Fruit fly (Drosophila melanogaster) whole organism, embryonic: ENCODE data around the gene ssp3.

Experiments used
- Atf3 ChIP-seq: fragments of 200-800 bp; sonication (Bioruptor generic); optimal IDR thresholded peaks from 3 replicates; lab custom pipeline; 2016; ENCODE audit warnings: missing biosample characterization, missing genetic modification characterization
- Bgb ChIP-seq: fragments of 200-800 bp; sonication (Bioruptor generic); IDR thresholded peaks from 2 replicates; pipeline ENCODE4 v1.3.6; 2022; ENCODE audit warnings: missing biosample characterization, missing genetic modification characterization; ENCODE audit not compliant: partially characterized antibody
- CG10147 ChIP-seq: fragments of 200-800 bp; sonication (Bioruptor generic); optimal IDR thresholded peaks from 2 replicates; lab custom pipeline; 2019; ENCODE audit warnings: missing biosample characterization, mild to moderate bottlenecking, missing genetic modification characterization, moderate library complexity
- CG10274 ChIP-seq: fragments of 200-800 bp; sonication (Bioruptor generic); optimal IDR thresholded peaks from 3 replicates; lab custom pipeline; 2017; ENCODE audit warnings: missing biosample characterization, mild to moderate bottlenecking, missing genetic modification characterization
- CG10654 ChIP-seq: fragments of 200-800 bp; sonication (Bioruptor generic); optimal IDR thresholded peaks from 2 replicates; lab custom pipeline; 2016; ENCODE audit warnings: missing biosample characterization, missing genetic modification characterization
- CG13296 ChIP-seq: fragments of 200-800 bp; sonication (Bioruptor generic); optimal IDR thresholded peaks from 3 replicates; lab custom pipeline; 2018; ENCODE audit warnings: missing biosample characterization, mild to moderate bottlenecking, missing genetic modification characterization
- CG14965 ChIP-seq: fragments of 200-800 bp; sonication (Bioruptor generic); optimal IDR thresholded peaks from 2 replicates; lab custom pipeline; 2016; ENCODE audit warnings: missing biosample characterization, missing genetic modification characterization, borderline replicate concordance
- CG15073 ChIP-seq: fragments of 200-800 bp; sonication (Bioruptor generic); optimal IDR thresholded peaks from 2 replicates; lab custom pipeline; 2016; ENCODE audit warnings: missing biosample characterization, missing genetic modification characterization
- CG1529 ChIP-seq: fragments of 200-800 bp; sonication (Bioruptor generic); optimal IDR thresholded peaks from 3 replicates; lab custom pipeline; 2018; ENCODE audit warnings: missing biosample characterization, missing genetic modification characterization
- CG16863 ChIP-seq: fragments of 200-800 bp; sonication (Bioruptor generic); optimal IDR thresholded peaks from 3 replicates; lab custom pipeline; 2016; ENCODE audit warnings: missing biosample characterization, missing genetic modification characterization
- CG17186 ChIP-seq: fragments of 200-800 bp; sonication (Bioruptor generic); optimal IDR thresholded peaks from 3 replicates; lab custom pipeline; 2017; ENCODE audit warnings: missing biosample characterization, missing genetic modification reagents, missing genetic modification characterization
- CG2199 ChIP-seq: fragments of 200-800 bp; sonication (Bioruptor generic); IDR thresholded peaks from 3 replicates; pipeline ENCODE4 v1.3.6; 2022; ENCODE audit warnings: missing biosample characterization, missing genetic modification characterization
- CG30020 ChIP-seq: fragments of 200-800 bp; optimal IDR thresholded peaks from 2 replicates; lab custom pipeline; 2019; ENCODE audit warnings: missing biosample characterization, mild to moderate bottlenecking, missing genetic modification characterization, moderate library complexity
- CG4854 ChIP-seq: fragments of 200-800 bp; sonication (Bioruptor generic); optimal IDR thresholded peaks from 2 replicates; lab custom pipeline; 2016; ENCODE audit warnings: missing biosample characterization, missing genetic modification characterization, inconsistent platforms
- CG6683 ChIP-seq: fragments of 200-800 bp; sonication (Bioruptor generic); optimal IDR thresholded peaks from 2 replicates; lab custom pipeline; 2017; ENCODE audit warnings: missing biosample characterization, mild to moderate bottlenecking, missing genetic modification characterization, missing genetic modification reagents
- CG6791 ChIP-seq: fragments of 200-800 bp; sonication (Bioruptor generic); IDR thresholded peaks from 3 replicates; pipeline ENCODE4 v1.3.6; 2022; ENCODE audit warnings: missing biosample characterization, missing genetic modification characterization; ENCODE audit not compliant: partially characterized antibody
- CG7271 ChIP-seq: fragments of 200-800 bp; sonication (Bioruptor generic); optimal IDR thresholded peaks from 2 replicates; lab custom pipeline; 2018; ENCODE audit warnings: missing biosample characterization, mild to moderate bottlenecking, missing genetic modification characterization, moderate library complexity
- CG7357 ChIP-seq: fragments of 200-800 bp; sonication (Bioruptor generic); IDR thresholded peaks from 3 replicates; pipeline ENCODE4 v1.3.6; 2022; ENCODE audit warnings: missing biosample characterization, missing genetic modification characterization
- CG7963 ChIP-seq: fragments of 200-800 bp; sonication (Bioruptor generic); IDR thresholded peaks from 3 replicates; pipeline ENCODE4 v1.3.6; 2022; ENCODE audit warnings: missing biosample characterization, missing genetic modification characterization; ENCODE audit not compliant: partially characterized antibody
- E2f2 ChIP-seq: fragments of 200-800 bp; sonication (Bioruptor generic); IDR thresholded peaks from 2 replicates; pipeline ENCODE4 v1.3.6; 2022; ENCODE audit warnings: missing biosample characterization, missing genetic modification characterization
- Elba2 ChIP-seq: fragments of 200-800 bp; sonication (Bioruptor generic); optimal IDR thresholded peaks from 3 replicates; lab custom pipeline; 2016; ENCODE audit warnings: missing biosample characterization, missing genetic modification characterization
- Hr3 ChIP-seq: fragments of 200-800 bp; sonication (Bioruptor generic); optimal IDR thresholded peaks from 3 replicates; lab custom pipeline; 2016; ENCODE audit warnings: missing biosample characterization, missing genetic modification characterization
- Max ChIP-seq: fragments of 200-800 bp; sonication (Bioruptor generic); optimal IDR thresholded peaks from 2 replicates; lab custom pipeline; 2016; ENCODE audit warnings: missing biosample characterization, mild to moderate bottlenecking, missing genetic modification characterization
- Opbp ChIP-seq: fragments of 200-800 bp; sonication (Bioruptor generic); IDR thresholded peaks from 3 replicates; pipeline ENCODE4 v1.3.6; 2022; ENCODE audit warnings: missing biosample characterization, missing genetic modification characterization; ENCODE audit not compliant: partially characterized antibody
- Sin3A ChIP-seq: fragments of >200 bp; optimal IDR thresholded peaks from 2 replicates; lab custom pipeline; 2018
- Trl ChIP-seq, 3 experiments: fragments of >200 bp in 2 of 3; fragments of 200-800 bp in 1 of 3; sonication (Bioruptor generic) in 1 of 3; optimal IDR thresholded peaks; 2 replicates in 1 of 3; 3 replicates in 2 of 3; lab custom pipeline; 2016 to 2017; ENCODE audit warnings: missing biosample characterization in 1 of 3, missing genetic modification characterization in 1 of 3
- ac ChIP-seq: fragments of 200-800 bp; sonication (Bioruptor generic); optimal IDR thresholded peaks from 3 replicates; lab custom pipeline; 2017; ENCODE audit warnings: missing biosample characterization, mild to moderate bottlenecking, missing genetic modification characterization
- ash1 ChIP-seq: fragments of 200-800 bp; sonication (Bioruptor generic); optimal IDR thresholded peaks from 2 replicates; lab custom pipeline; 2018; ENCODE audit warnings: missing biosample characterization, mild to moderate bottlenecking, missing genetic modification characterization
- cato ChIP-seq: fragments of 200-800 bp; sonication (Bioruptor generic); optimal IDR thresholded peaks from 2 replicates; lab custom pipeline; 2016; ENCODE audit warnings: missing biosample characterization, missing genetic modification characterization, borderline replicate concordance
- cwo ChIP-seq: fragments of 200-800 bp; sonication (Bioruptor generic); optimal IDR thresholded peaks from 3 replicates; lab custom pipeline; 2017; ENCODE audit warnings: missing biosample characterization, missing genetic modification characterization, mild to moderate bottlenecking, moderate library complexity, missing genetic modification reagents
- da ChIP-seq: fragments of 200-800 bp; sonication (Bioruptor generic); optimal IDR thresholded peaks from 2 replicates; lab custom pipeline; 2016; ENCODE audit warnings: missing biosample characterization, missing genetic modification characterization
- dysf ChIP-seq: fragments of 200-800 bp; sonication (Bioruptor generic); IDR thresholded peaks from 3 replicates; pipeline ENCODE4 v1.3.6; 2022; ENCODE audit warnings: missing biosample characterization, missing genetic modification characterization
- eyg ChIP-seq: fragments of 200-800 bp; sonication (Bioruptor generic); optimal IDR thresholded peaks from 3 replicates; lab custom pipeline; 2016; ENCODE audit warnings: missing biosample characterization, missing genetic modification characterization
- gt ChIP-seq: fragments of 200-800 bp; sonication (Bioruptor generic); IDR thresholded peaks from 2 replicates; pipeline ENCODE4 v1.3.6; 2022; ENCODE audit warnings: missing biosample characterization, missing genetic modification characterization
- hb ChIP-seq: fragments of 200-800 bp; sonication (Bioruptor generic); IDR thresholded peaks from 3 replicates; pipeline ENCODE4 v1.3.6; 2022; ENCODE audit warnings: missing biosample characterization, missing genetic modification characterization; ENCODE audit not compliant: partially characterized antibody
- jing ChIP-seq: fragments of 200-800 bp; sonication (Bioruptor generic); optimal IDR thresholded peaks from 2 replicates; lab custom pipeline; 2018; ENCODE audit warnings: missing biosample characterization, mild to moderate bottlenecking, missing genetic modification characterization
- klu ChIP-seq: fragments of 200-800 bp; sonication (Bioruptor generic); IDR thresholded peaks from 2 replicates; pipeline ENCODE4 v1.3.6; 2022; ENCODE audit warnings: missing biosample characterization, missing genetic modification characterization
- kni ChIP-seq: fragments of 200-800 bp; sonication (Bioruptor generic); optimal IDR thresholded peaks from 3 replicates; lab custom pipeline; 2017; ENCODE audit warnings: mild to moderate bottlenecking, missing biosample characterization, missing genetic modification reagents, missing genetic modification characterization
- lilli ChIP-seq: fragments of 200-800 bp; sonication (Bioruptor generic); optimal IDR thresholded peaks from 3 replicates; lab custom pipeline; 2016; ENCODE audit warnings: missing biosample characterization, missing genetic modification characterization
- nom ChIP-seq: fragments of 200-800 bp; sonication (Bioruptor generic); optimal IDR thresholded peaks from 2 replicates; lab custom pipeline; 2017; ENCODE audit warnings: missing biosample characterization, missing genetic modification characterization, mild to moderate bottlenecking, moderate library complexity, missing genetic modification reagents
- phol ChIP-seq: fragments of 200-800 bp; sonication (Bioruptor generic); optimal IDR thresholded peaks from 3 replicates; lab custom pipeline; 2018; ENCODE audit warnings: missing biosample characterization, mild to moderate bottlenecking, missing genetic modification characterization, moderate library complexity
- ro ChIP-seq: fragments of 200-800 bp; sonication (Bioruptor generic); IDR thresholded peaks from 2 replicates; pipeline ENCODE4 v1.3.6; 2022; ENCODE audit warnings: missing biosample characterization, missing genetic modification characterization
- run ChIP-seq: fragments of 200-800 bp; sonication (Bioruptor generic); optimal IDR thresholded peaks from 3 replicates; lab custom pipeline; 2018; ENCODE audit warnings: missing biosample characterization, mild to moderate bottlenecking, missing genetic modification characterization
- sens-2 ChIP-seq: fragments of 200-800 bp; sonication (Bioruptor generic); IDR thresholded peaks from 2 replicates; pipeline ENCODE4 v1.3.6; 2022; ENCODE audit warnings: missing biosample characterization, missing genetic modification characterization
- sob ChIP-seq: fragments of 200-800 bp; sonication (Bioruptor generic); IDR thresholded peaks from 2 replicates; pipeline ENCODE4 v1.3.6; 2022; ENCODE audit warnings: missing biosample characterization, missing genetic modification characterization
- tap ChIP-seq: fragments of 200-800 bp; optimal IDR thresholded peaks from 3 replicates; lab custom pipeline; 2019; ENCODE audit warnings: missing biosample characterization, mild to moderate bottlenecking, missing genetic modification characterization, moderate library complexity
- usp ChIP-seq: fragments of >200 bp; optimal IDR thresholded peaks from 2 replicates; lab custom pipeline; 2017; ENCODE audit warnings: missing biosample characterization, missing genetic modification characterization
- vfl ChIP-seq: fragments of 200-800 bp; sonication (Bioruptor generic); optimal IDR thresholded peaks from 2 replicates; lab custom pipeline; 2016; ENCODE audit warnings: missing biosample characterization, missing genetic modification characterization
- zfh2 ChIP-seq: fragments of 200-800 bp; sonication (Bioruptor generic); optimal IDR thresholded peaks from 2 replicates; lab custom pipeline; 2016; ENCODE audit warnings: missing biosample characterization, missing genetic modification characterization

ssp3 gene

DNA sequence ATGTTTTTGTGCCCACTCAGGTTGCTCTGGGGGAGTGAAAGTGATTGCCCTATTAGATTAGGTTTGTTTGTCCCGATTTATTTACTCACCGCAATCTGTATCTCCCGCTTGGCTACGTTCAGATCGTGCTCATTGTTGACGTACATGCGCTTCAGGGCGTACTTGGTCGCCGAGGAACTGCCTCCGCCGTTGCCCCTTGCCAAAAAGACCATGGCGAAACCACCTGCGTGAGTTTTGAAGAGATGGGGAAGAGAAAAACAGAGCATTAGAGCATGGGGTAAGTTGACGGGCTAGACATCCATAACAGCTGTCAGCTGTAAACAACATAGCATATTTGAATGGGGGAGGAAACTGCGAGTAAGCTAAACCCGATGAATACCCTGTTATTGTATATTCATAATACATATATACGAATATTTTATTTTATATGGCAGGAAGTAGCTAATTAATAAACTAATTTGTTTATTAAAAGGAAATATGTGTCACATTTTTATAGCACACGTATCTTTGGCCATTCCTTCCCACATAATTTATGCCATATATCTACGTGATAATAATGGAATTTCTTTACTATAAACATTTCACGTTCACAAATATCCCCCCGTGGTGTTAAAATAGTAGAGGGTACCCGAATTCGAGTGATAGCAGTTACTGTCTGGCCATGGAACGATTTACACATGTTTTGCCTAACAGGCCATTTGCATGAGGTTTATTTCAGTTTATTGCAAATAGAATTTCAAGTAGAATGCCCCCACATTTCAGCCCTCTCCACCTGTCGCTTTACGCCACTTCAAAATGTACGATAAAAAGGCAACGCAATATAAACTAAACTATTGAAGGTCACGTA lies 21.8 kb upstream of the ssp3 start (continued):
- TF ChIP-seq CG10147 (peak; percentile 63), hb (GFP tag; lab: Robert Waterston, UW) (no peak), Bgb (GFP tag; lab: Robert Waterston, UW) (no peak), Hr3 (GFP tag; lab: Kevin White, UChicago) (no peak), CG7963 (GFP tag; lab: Robert Waterston, UW) (no peak), CG7271 (no peak), eyg (GFP tag; lab: Kevin White, UChicago) (no peak), CG10654 (GFP tag; lab: Kevin White, UChicago) (no peak), E2f2 (GFP tag; lab: Robert Waterston, UW) (no peak), sens-2 (GFP tag; lab: Robert Waterston, UW) (no peak), ro (GFP tag; lab: Robert Waterston, UW) (no peak), CG13296 (GFP tag; lab: Kevin White, UChicago) (peak; percentile 34), Trl (optimal IDR thresholded peaks at IDR 0.05; lab: Kevin White, UChicago) (no peak), Trl (GFP tag; optimal IDR thresholded peaks at IDR 0.05; lab: Kevin White, UChicago) (no peak), gt (GFP tag; lab: Robert Waterston, UW) (no peak), dysf (GFP tag; lab: Robert Waterston, UW) (peak; percentile 71), cwo (GFP tag; lab: Kevin White, UChicago) (peak; percentile 43), ash1 (GFP tag; lab: Kevin White, UChicago) (no peak), sob (GFP tag; lab: Robert Waterston, UW) (peak; percentile 53), CG15073 (GFP tag; lab: Kevin White, UChicago) (no peak), vfl (GFP tag; lab: Kevin White, UChicago) (no peak), tap (tag; lab: Kevin White, UChicago) (no peak), run (tag; lab: Kevin White, UChicago) (no peak), CG30020 (tag; lab: Kevin White, UChicago) (no peak), CG2199 (GFP tag; lab: Robert Waterston, UW) (no peak), da (no peak), klu (GFP tag; lab: Robert Waterston, UW) (0 out of 2 replicates have a peak, but pooled peaks have one; percentile 6), Atf3 (no peak), Opbp (no peak), cato (GFP tag; lab: Kevin White, UChicago) (no peak), CG7357 (GFP tag; lab: Robert Waterston, UW) (no peak), Max (GFP tag; lab: Kevin White, UChicago) (no peak), CG6791 (GFP tag; lab: Robert Waterston, UW) (no peak), zfh2 (GFP tag; lab: Kevin White, UChicago) (no peak), Elba2 (no peak), CG17186 (GFP tag; lab: Kevin White, UChicago) (no peak), CG10274 (GFP tag; lab: Kevin White, UChicago) (no peak), phol (tag; lab: Kevin White, UChicago) (peak; percentile 37), jing (GFP tag; lab: Kevin White, UChicago) (no peak), CG6683 (GFP tag; lab: Kevin White, UChicago) (no peak), CG1529 (no peak), usp (GFP tag; lab: Kevin White, UChicago) (no peak), CG4854 (GFP tag; lab: Kevin White, UChicago) (no peak), ac (GFP tag; lab: Kevin White, UChicago) (no peak), Sin3A (lab: Kevin White, UChicago) (no peak), CG14965 (GFP tag; lab: Kevin White, UChicago) (no peak), CG16863 (GFP tag; lab: Kevin White, UChicago) (no peak), nom (GFP tag; lab: Kevin White, UChicago) (no peak), kni (GFP tag; lab: Kevin White, UChicago) (no peak), lilli (GFP tag; lab: Kevin White, UChicago) (no peak)
